Worm (Caenorhabditis elegans): ENCODE data around the gene irld-49.
A peak's percentile ranks its signal among the peaks of the same experiment; 100 is the strongest.

The irld-49 gene

DNA sequence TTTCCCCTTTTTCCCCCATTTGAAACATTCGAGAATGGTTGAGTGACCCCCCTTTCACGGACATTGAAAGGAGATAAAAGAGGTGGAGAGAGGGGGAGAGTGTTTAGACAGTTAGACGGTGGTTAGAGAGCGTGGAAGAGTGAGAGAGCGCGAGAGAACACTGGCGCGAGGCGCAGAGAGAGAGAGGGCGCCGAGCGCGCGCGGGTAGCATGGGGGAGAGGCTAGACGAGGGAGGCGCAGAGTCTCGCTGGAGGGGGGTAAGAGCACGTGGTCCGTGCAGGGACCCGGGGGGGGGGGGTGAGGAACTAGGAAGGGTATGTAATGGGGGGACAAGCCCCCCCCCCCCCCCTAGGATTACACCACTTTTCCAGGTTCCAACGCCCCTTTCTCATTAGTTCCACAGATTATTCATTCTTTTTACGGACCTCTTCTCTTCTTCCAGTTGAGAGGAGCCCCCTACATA is 30.0 kb downstream of the irld-49 start (continued):
- TF ChIP-seq hrde-1 (tag; optimal IDR thresholded peaks at IDR 0.05; ENCODE audit: borderline replicate concordance) (no peak), F57A8.1 (GFP tag; optimal IDR thresholded peaks at IDR 0.05) (no peak), tbx-9 (tag; optimal IDR thresholded peaks at IDR 0.05; ENCODE audit: borderline replicate concordance) (no peak), nfyb-1 (GFP tag; IDR thresholded peaks at IDR 0.05) (peak; percentile 97), repo-1 (tag; optimal IDR thresholded peaks at IDR 0.05) (peak; percentile 91), sdz-38 (tag; optimal IDR thresholded peaks at IDR 0.05) (no peak), T07F8.4 (tag; optimal IDR thresholded peaks at IDR 0.05) (no peak), hmg-1.2 (GFP tag; IDR thresholded peaks at IDR 0.05) (peak; percentile 99), Y53G8AR.9 (GFP tag; conservative IDR thresholded peaks at IDR 0.05) (peak; percentile 85), ztf-26 (tag; optimal IDR thresholded peaks at IDR 0.05) (peak; percentile 97), Y67H2A.10 (GFP tag; conservative IDR thresholded peaks at IDR 0.05) (peak; percentile 59; the same call in 1 of the 2 replicates), rpc-1 (optimal IDR thresholded peaks at IDR 0.05) (no peak), rpc-1 (tag; optimal IDR thresholded peaks at IDR 0.05) (no peak), tbp1 (GFP tag; optimal IDR thresholded peaks at IDR 0.05) (peak; percentile 65), hmg-20 (GFP tag; IDR thresholded peaks at IDR 0.05) (peak; percentile 54; the same call in 1 of the 2 replicates), B0261.1 (tag; optimal IDR thresholded peaks at IDR 0.05) (peak; percentile 24), rcor-1 (GFP tag; IDR thresholded peaks at IDR 0.05) (peak; percentile 62; the same call in 1 of the 2 replicates), F49E8.2 (tag; optimal IDR thresholded peaks at IDR 0.05; ENCODE audit: insufficient read depth) (no peak), chd-7 (tag; optimal IDR thresholded peaks at IDR 0.05) (peak; percentile 99), ceh-100 (GFP tag; IDR thresholded peaks at IDR 0.05) (peak; percentile 86), let-607 (tag; optimal IDR thresholded peaks at IDR 0.05) (peak in 1 of 2 experiments; percentile 9), lag-1 (GFP tag; IDR thresholded peaks at IDR 0.05) (peak; percentile 87), dox-1 (GFP tag; IDR thresholded peaks at IDR 0.05) (peak; percentile 91), ceh-27 (GFP tag; optimal IDR thresholded peaks at IDR 0.05) (peak; percentile 96), tlf-1 (GFP tag; optimal IDR thresholded peaks at IDR 0.05) (peak; percentile 75), lin-40 (tag; optimal IDR thresholded peaks at IDR 0.05) (peak; percentile 92), let-526 (GFP tag; IDR thresholded peaks at IDR 0.05) (peak; percentile 92), mes-4 (tag; optimal IDR thresholded peaks at IDR 0.05) (no peak), somi-1 (GFP tag; optimal IDR thresholded peaks at IDR 0.05) (peak; percentile 96), snpc-3.4 (tag; optimal IDR thresholded peaks at IDR 0.05) (no peak), pbrm-1 (GFP tag; IDR thresholded peaks at IDR 0.05) (peak; percentile 97), B0336.3 (GFP tag; IDR thresholded peaks at IDR 0.05) (peak; percentile 97), nhr-80 (tag; optimal IDR thresholded peaks at IDR 0.05) (peak; percentile 23), madf-3 (GFP tag; IDR thresholded peaks at IDR 0.05) (peak; percentile 83; the same call in 1 of the 2 replicates), madf-6 (GFP tag; IDR thresholded peaks at IDR 0.05) (peak; percentile 47; the same call in 1 of the 2 replicates), ceh-40 (GFP tag; IDR thresholded peaks at IDR 0.05) (no peak), hlh-26 (GFP tag; conservative IDR thresholded peaks at IDR 0.05) (no peak), lin-26 (GFP tag; IDR thresholded peaks at IDR 0.05) (peak; percentile 75), ZK185.1 (tag; optimal IDR thresholded peaks at IDR 0.05; ENCODE audit: poor library complexity, severe bottlenecking) (peak; percentile 68), sptf-2 (GFP tag; optimal IDR thresholded peaks at IDR 0.05) (peak; percentile 4), hsf-1 (GFP tag; IDR thresholded peaks at IDR 0.05) (peak; percentile 83), egrh-3 (GFP tag; IDR thresholded peaks at IDR 0.05) (peak; percentile 100), sea-2 (GFP tag; IDR thresholded peaks at IDR 0.05) (peak; percentile 79; the same call in 1 of the 2 replicates), mxl-1 (tag; optimal IDR thresholded peaks at IDR 0.05) (no peak), egl-44 (GFP tag; IDR thresholded peaks at IDR 0.05) (peak; percentile 95), aptf-3 (GFP tag; IDR thresholded peaks at IDR 0.05) (0 out of 2 replicates have a peak, but pooled peaks have one; percentile 16), lsy-27 (tag; optimal IDR thresholded peaks at IDR 0.05; ENCODE audit: borderline replicate concordance, insufficient read depth) (no peak), aptf-2 (GFP tag; conservative IDR thresholded peaks at IDR 0.05) (0 out of 2 replicates have a peak, but pooled peaks have one; percentile 50)
